Fruit fly (Drosophila melanogaster): ENCODE data around the gene CG34043.

Gene CG34043

DNA sequence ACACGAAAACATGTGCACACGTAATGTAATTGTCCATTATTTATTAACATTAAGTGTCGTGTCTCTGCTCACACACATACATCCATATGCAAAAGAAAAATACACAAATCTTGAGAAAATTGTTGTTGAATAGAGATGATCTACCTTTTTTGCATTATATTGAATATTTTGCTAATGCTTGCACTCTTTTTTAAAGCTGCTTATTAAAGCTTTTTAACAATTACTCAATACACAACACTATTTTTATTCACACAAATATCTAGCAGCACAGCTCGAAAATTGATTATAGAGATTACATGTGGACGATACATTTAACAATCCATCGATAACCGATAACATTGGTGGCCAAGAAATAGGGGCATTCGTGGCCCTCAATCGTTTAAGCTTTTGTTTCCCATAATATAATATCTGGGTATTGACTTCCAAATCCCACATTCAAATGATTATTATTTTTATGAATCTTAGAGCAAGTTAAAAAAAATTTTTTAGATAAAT, 11.4 kb upstream of the CG34043 start, which contains the start of gene Ufd4 (continued):
- TF ChIP-seq CG13123 (GFP tag; optimal IDR thresholded peaks at IDR 0.05) = peak; percentile 6
- TF ChIP-seq Sry-δ (GFP tag; optimal IDR thresholded peaks at IDR 0.05) = peak; percentile 87
- 0 out of 3 replicates have a peak, but pooled peaks have one; percentile 7 for TF ChIP-seq CG2199 (GFP tag; IDR thresholded peaks at IDR 0.05)
- TF ChIP-seq CG1024 (GFP tag; IDR thresholded peaks at IDR 0.05) = peak; percentile 80; the same call in 1 of the 2 replicates
- TF ChIP-seq stwl (tag; optimal IDR thresholded peaks at IDR 0.05) = peak; percentile 75
- no peak for TF ChIP-seq Lhr (GFP tag; optimal IDR thresholded peaks at IDR 0.05)
- no peak for TF ChIP-seq CG7372 (GFP tag; IDR thresholded peaks at IDR 0.05)
- TF ChIP-seq sisA (GFP tag; IDR thresholded peaks at IDR 0.05) = no peak
- no peak for TF ChIP-seq Drgx (GFP tag; IDR thresholded peaks at IDR 0.05)
- TF ChIP-seq CG7987 (GFP tag; optimal IDR thresholded peaks at IDR 0.05) = peak; percentile 43
- no peak for TF ChIP-seq CG15601 (tag; optimal IDR thresholded peaks at IDR 0.05)
- no peak for TF ChIP-seq CG3407 (GFP tag; optimal IDR thresholded peaks at IDR 0.05)
- TF ChIP-seq CG6272 (GFP tag; IDR thresholded peaks at IDR 0.05) = no peak
- TF ChIP-seq corto (GFP tag; optimal IDR thresholded peaks at IDR 0.05) = peak; percentile 18
- TF ChIP-seq CG10462 (GFP tag; optimal IDR thresholded peaks at IDR 0.05) = no peak
- no peak for TF ChIP-seq CG6854 (GFP tag; optimal IDR thresholded peaks at IDR 0.05)
- TF ChIP-seq Tbp (GFP tag; optimal IDR thresholded peaks at IDR 0.05) = no peak
- TF ChIP-seq emc (GFP tag; optimal IDR thresholded peaks at IDR 0.05) = peak; percentile 5
- no peak for TF ChIP-seq CG15269 (tag; optimal IDR thresholded peaks at IDR 0.05)
- TF ChIP-seq scrt (GFP tag; optimal IDR thresholded peaks at IDR 0.05) = no peak
- TF ChIP-seq ab (GFP tag; optimal IDR thresholded peaks at IDR 0.05) = no peak
- no peak for TF ChIP-seq p53 (GFP tag; optimal IDR thresholded peaks at IDR 0.05)
- no peak for TF ChIP-seq bigmax (GFP tag; optimal IDR thresholded peaks at IDR 0.05)
- peak; percentile 69 for TF ChIP-seq CG18476 (GFP tag; optimal IDR thresholded peaks at IDR 0.05)
- 0 out of 2 replicates have a peak, but pooled peaks have one; percentile 41 for TF ChIP-seq wdn (GFP tag; IDR thresholded peaks at IDR 0.05)
- no peak for TF ChIP-seq CG6654 (GFP tag; optimal IDR thresholded peaks at IDR 0.05)
- TF ChIP-seq CG4404 (GFP tag; IDR thresholded peaks at IDR 0.05) = no peak
- TF ChIP-seq Asciz (GFP tag; optimal IDR thresholded peaks at IDR 0.05) = no peak
- TF ChIP-seq CG3281 (GFP tag; optimal IDR thresholded peaks at IDR 0.05) = no peak
- no peak for TF ChIP-seq CG11560 (tag; IDR thresholded peaks at IDR 0.05)
- no peak for TF ChIP-seq pb (GFP tag; optimal IDR thresholded peaks at IDR 0.05)
- peak; percentile 55 for TF ChIP-seq Chrac-16 (GFP tag; optimal IDR thresholded peaks at IDR 0.05)
- no peak for TF ChIP-seq hkb (optimal IDR thresholded peaks at IDR 0.05)
- peak; percentile 84 for TF ChIP-seq hkb (GFP tag; IDR thresholded peaks at IDR 0.05)
- TF ChIP-seq seq (GFP tag; IDR thresholded peaks at IDR 0.05) = no peak
- TF ChIP-seq CG12299 (tag; optimal IDR thresholded peaks at IDR 0.05) = no peak
- TF ChIP-seq sens (GFP tag) = peak; percentile 93
- TF ChIP-seq CG4424 (GFP tag; optimal IDR thresholded peaks at IDR 0.05) = peak; percentile 74
- TF ChIP-seq Dip2 (GFP tag; IDR thresholded peaks at IDR 0.05) = no peak
- TF ChIP-seq Spps (tag; optimal IDR thresholded peaks at IDR 0.05) = peak; percentile 43
- peak; percentile 8 for TF ChIP-seq pnt (GFP tag; optimal IDR thresholded peaks at IDR 0.05)
- TF ChIP-seq zfh1 (GFP tag; IDR thresholded peaks at IDR 0.05) = peak; percentile 75; the same call in 2 of the 3 replicates
- TF ChIP-seq Stat92E (GFP tag; optimal IDR thresholded peaks at IDR 0.05) = peak in 1 of 3 experiments; percentile 69
- TF ChIP-seq CG11085 (GFP tag; IDR thresholded peaks at IDR 0.05) = no peak
- TF ChIP-seq CG34376 (GFP tag; optimal IDR thresholded peaks at IDR 0.05) = peak; percentile 38
- TF ChIP-seq CG12219 (GFP tag; optimal IDR thresholded peaks at IDR 0.05) = no peak
- peak; percentile 80 for TF ChIP-seq stc (GFP tag; IDR thresholded peaks at IDR 0.05)
- TF ChIP-seq MESR4 (GFP tag; optimal IDR thresholded peaks at IDR 0.05) = peak; percentile 77
- no peak for TF ChIP-seq yki (optimal IDR thresholded peaks at IDR 0.05)
- peak; percentile 76 for TF ChIP-seq CG13296 (GFP tag; optimal IDR thresholded peaks at IDR 0.05)
- TF ChIP-seq CG13624 (GFP tag; optimal IDR thresholded peaks at IDR 0.05) = peak; percentile 66
- no peak for TF ChIP-seq CG31224 (GFP tag; IDR thresholded peaks at IDR 0.05)
- no peak for TF ChIP-seq CTCF (GFP tag; optimal IDR thresholded peaks at IDR 0.05)
